Worm (Caenorhabditis elegans): ENCODE results near the gene col-166.

The col-166 gene

DNA sequence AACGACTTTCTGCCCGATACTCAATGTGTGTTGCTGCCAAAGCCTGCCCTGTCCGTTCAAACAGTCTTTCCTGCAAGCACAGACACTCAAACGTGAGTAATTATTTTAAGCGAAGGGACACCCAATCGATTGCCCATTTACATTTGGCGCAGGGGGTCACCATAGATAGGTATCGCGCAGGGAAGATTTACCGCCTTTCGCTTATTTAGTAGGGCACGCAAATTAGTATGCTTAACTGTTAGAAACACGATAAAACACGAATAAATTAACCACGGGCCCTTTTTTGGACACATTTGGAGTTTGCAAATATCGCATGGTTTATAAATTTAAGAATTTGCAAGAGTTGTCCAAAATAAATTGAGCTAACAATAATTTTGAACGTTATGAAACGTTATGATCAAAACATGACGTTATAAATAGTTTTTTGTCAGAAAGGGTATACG, 16.6 kb downstream of the col-166 start (continued):
- TF ChIP-seq rbr-2 (tag; optimal IDR thresholded peaks at IDR 0.05) = peak; percentile 99
- peak; percentile 89 for TF ChIP-seq lin-38 (GFP tag; IDR thresholded peaks at IDR 0.05)
- TF ChIP-seq nhr-237 (tag; optimal IDR thresholded peaks at IDR 0.05) = peak; percentile 95
- peak; percentile 96 for TF ChIP-seq Y5F2A.4 (GFP tag; optimal IDR thresholded peaks at IDR 0.05)
- TF ChIP-seq tra-1 (GFP tag; IDR thresholded peaks at IDR 0.05) = peak; percentile 98
- TF ChIP-seq T26A8.4 (GFP tag; IDR thresholded peaks at IDR 0.05) = peak; percentile 100
- peak; percentile 94 for TF ChIP-seq dmd-9 (GFP tag; IDR thresholded peaks at IDR 0.05)
- peak; percentile 99 for TF ChIP-seq madf-9 (GFP tag; conservative IDR thresholded peaks at IDR 0.05)
- TF ChIP-seq zip-11 (GFP tag; IDR thresholded peaks at IDR 0.05) = 0 out of 2 replicates have a peak, but pooled peaks have one; percentile 38
- TF ChIP-seq lin-1 (GFP tag; IDR thresholded peaks at IDR 0.05) = peak; percentile 94
- peak; percentile 97 for TF ChIP-seq zip-2 (tag; optimal IDR thresholded peaks at IDR 0.05)
- TF ChIP-seq F26F4.8 (GFP tag; conservative IDR thresholded peaks at IDR 0.05) = no peak
- TF ChIP-seq lin-13 (GFP tag; optimal IDR thresholded peaks at IDR 0.05) = peak; percentile 98
- TF ChIP-seq php-3 (GFP tag; IDR thresholded peaks at IDR 0.05) = peak; percentile 98
- TF ChIP-seq gei-8 (GFP tag; optimal IDR thresholded peaks at IDR 0.05) = peak; percentile 96
- peak; percentile 45; the same call in 1 of the 2 replicates for TF ChIP-seq ceh-44 (GFP tag; IDR thresholded peaks at IDR 0.05)
- TF ChIP-seq daf-8 (GFP tag; IDR thresholded peaks at IDR 0.05) = 0 out of 2 replicates have a peak, but pooled peaks have one; percentile 83
- TF ChIP-seq skn-1 (tag; optimal IDR thresholded peaks at IDR 0.05) = peak; percentile 72
- TF ChIP-seq egl-43 (GFP tag; IDR thresholded peaks at IDR 0.05) = peak; percentile 100
- peak; percentile 99 for TF ChIP-seq nhr-6 (tag; optimal IDR thresholded peaks at IDR 0.05)
- no peak for TF ChIP-seq ceh-62 (tag; optimal IDR thresholded peaks at IDR 0.05)
- TF ChIP-seq R02D3.7 (tag; optimal IDR thresholded peaks at IDR 0.05) = no peak

DNA sequence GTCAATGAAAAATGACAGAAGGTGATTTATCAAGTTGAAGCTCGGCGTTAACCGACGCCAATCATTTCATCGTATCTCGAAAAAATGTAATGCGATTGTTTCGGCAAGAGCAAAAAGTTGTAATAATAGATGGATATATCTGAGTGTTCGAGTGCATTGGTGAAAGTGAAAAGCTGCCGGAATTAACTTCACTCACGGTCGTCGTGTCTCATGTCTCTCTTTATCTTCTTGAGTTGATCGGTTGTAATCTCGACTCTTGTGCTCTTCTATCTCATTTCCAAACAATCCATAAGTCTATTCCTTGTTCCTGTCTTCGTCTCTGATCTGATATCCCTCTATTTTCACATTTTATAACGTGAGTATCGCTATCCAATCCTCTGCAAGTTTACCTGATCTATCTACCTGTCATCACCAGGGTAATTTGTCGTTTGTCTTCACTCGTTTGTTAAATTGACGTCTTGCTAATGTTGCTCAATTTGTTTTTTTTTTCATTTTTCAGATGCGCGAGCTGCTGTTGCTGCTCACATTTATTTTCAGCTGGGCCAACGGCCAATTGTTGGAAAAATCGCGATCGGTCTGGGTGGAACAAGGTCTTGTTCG, 19.9 kb downstream of the col-166 start, which contains the start of gene cest-16:
Gene cest-16 (plus strand): TSS at position 302 of the 600 bp plus-strand sequence.
- TF ChIP-seq dmd-8 (GFP tag; IDR thresholded peaks at IDR 0.05) (no peak), unc-62 (GFP tag; optimal IDR thresholded peaks at IDR 0.05 in 1 of 2) (peak in 1 of 2 experiments; percentile 86), unc-62 (tag; optimal IDR thresholded peaks at IDR 0.05) (no peak)

DNA sequence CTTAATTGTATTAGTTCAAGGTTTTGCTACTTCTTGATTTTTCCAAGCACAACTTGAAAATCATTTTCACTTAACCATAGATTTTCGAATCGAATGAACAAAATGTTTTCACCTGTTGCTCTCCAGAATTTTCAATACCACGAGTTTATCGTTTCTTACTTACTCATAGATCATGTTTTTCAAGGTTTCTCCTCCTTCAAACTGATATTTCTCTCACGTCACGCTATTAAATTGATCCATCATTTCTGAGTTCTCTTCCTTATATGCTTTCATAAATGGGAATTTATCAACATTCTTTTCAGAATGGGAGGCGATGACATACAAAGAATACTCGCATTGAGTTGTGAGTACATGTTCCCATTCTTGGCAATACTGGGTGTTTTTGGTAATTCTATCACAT, 31.6 kb downstream of the col-166 start, which contains the start of gene npr-38:
Gene npr-38 (plus strand): TSS at position 301 of the 400 bp plus-strand sequence.
- no peak for TF ChIP-seq spr-1 (tag; optimal IDR thresholded peaks at IDR 0.05)
- no peak for TF ChIP-seq rbr-2 (tag; optimal IDR thresholded peaks at IDR 0.05)
- no peak for TF ChIP-seq php-3 (GFP tag; IDR thresholded peaks at IDR 0.05)
- TF ChIP-seq snpc-1.2 (GFP tag; IDR thresholded peaks at IDR 0.05) = no peak
- no peak for TF ChIP-seq arid-1 (GFP tag; conservative IDR thresholded peaks at IDR 0.05)
- TF ChIP-seq ama-1 (optimal IDR thresholded peaks at IDR 0.05) = no peak

DNA sequence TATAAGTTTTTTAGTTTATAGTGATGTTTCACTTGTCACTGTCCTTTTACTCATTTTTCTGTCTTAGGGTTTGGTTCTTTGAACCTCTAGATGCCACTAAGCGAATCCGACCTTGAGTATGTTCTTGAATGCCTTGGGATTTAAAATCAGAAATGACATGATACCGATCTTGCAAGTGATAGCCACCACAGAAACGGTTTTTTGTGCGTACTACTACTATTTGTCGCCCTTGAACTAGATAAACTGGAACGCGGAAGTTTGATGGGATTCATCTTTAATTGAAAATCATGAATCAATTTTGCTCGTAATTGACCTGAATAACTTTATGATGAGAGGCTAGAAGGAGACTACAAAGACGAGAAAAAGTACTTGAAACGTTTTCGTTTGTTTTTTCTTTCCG, 39.0 kb downstream of the col-166 start:
- TF ChIP-seq nhr-28 (tag; optimal IDR thresholded peaks at IDR 0.05) (peak; percentile 75), hlh-30 (tag; optimal IDR thresholded peaks at IDR 0.05; ENCODE audit: insufficient read depth) (peak; percentile 4), Y75B8A.6 (GFP tag; IDR thresholded peaks at IDR 0.05) (no peak), nhr-25 (tag; optimal IDR thresholded peaks at IDR 0.05; ENCODE audit: borderline replicate concordance, insufficient read depth) (peak; percentile 58), mdl-1 (tag; optimal IDR thresholded peaks at IDR 0.05) (peak in 1 of 2 experiments; percentile 35)

DNA sequence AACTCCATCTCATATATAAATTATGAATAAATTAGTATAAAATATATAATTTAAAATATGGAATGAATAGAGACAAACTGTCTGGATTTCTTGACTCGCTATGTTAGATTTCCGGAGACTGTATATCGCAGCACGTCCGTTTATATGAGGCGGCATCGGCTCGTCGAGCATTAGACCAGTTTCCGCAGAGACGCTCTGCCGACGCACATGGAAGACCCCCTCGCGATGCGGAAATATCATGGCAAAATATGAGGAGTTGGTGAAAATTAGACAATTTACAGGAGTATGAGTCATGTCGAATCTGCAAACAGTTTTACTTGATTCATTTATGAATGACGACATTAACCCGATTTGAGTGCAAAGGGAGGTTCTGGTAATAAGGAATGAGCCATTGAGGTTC, 39.7 kb downstream of the col-166 start, which contains the start of gene chtb-3:
Gene chtb-3 (minus strand): TSS at position 101 of the 400 bp plus-strand sequence.
- TF ChIP-seq ceh-82 (tag; optimal IDR thresholded peaks at IDR 0.05) = no peak
- no peak for TF ChIP-seq nhr-48 (tag; optimal IDR thresholded peaks at IDR 0.05)
- TF ChIP-seq daf-16 (GFP tag; optimal IDR thresholded peaks at IDR 0.05) = no peak
- no peak for TF ChIP-seq daf-16 (tag; optimal IDR thresholded peaks at IDR 0.05)
- no peak for TF ChIP-seq saeg-2 (GFP tag; IDR thresholded peaks at IDR 0.05)
- TF ChIP-seq R02D3.7 (tag; optimal IDR thresholded peaks at IDR 0.05) = no peak
- no peak for TF ChIP-seq nhr-76 (tag; optimal IDR thresholded peaks at IDR 0.05)
- TF ChIP-seq attf-4 (tag; optimal IDR thresholded peaks at IDR 0.05) = no peak
- TF ChIP-seq mxl-3 (GFP tag; optimal IDR thresholded peaks at IDR 0.05) = no peak
- TF ChIP-seq jun-1 (tag; optimal IDR thresholded peaks at IDR 0.05) = no peak
- no peak for TF ChIP-seq dmd-6 (GFP tag; IDR thresholded peaks at IDR 0.05)
- TF ChIP-seq F44E2.7 (GFP tag; IDR thresholded peaks at IDR 0.05) = no peak
- TF ChIP-seq T20F7.1 (GFP tag; optimal IDR thresholded peaks at IDR 0.05) = no peak
- no peak for TF ChIP-seq unc-62 (GFP tag; optimal IDR thresholded peaks at IDR 0.05 in 1 of 2)
- no peak for TF ChIP-seq unc-62 (tag; optimal IDR thresholded peaks at IDR 0.05)
